Fruit fly (Drosophila melanogaster) whole organism, embryonic: ENCODE results near the gene elgi.

Experiments
- C15 ChIP-seq: fragments of 200-800 bp; sonication (Bioruptor generic); IDR thresholded peaks from 3 replicates; pipeline ENCODE4 v1.3.6; 2022; ENCODE audit warnings: missing biosample characterization, missing genetic modification characterization
- CG10431 ChIP-seq: fragments of 200-800 bp; sonication (Bioruptor generic); optimal IDR thresholded peaks from 3 replicates; lab custom pipeline; 2018; ENCODE audit warnings: missing biosample characterization, mild to moderate bottlenecking, missing genetic modification characterization
- CG16815 ChIP-seq: fragments of 200-800 bp; sonication (Bioruptor generic); optimal IDR thresholded peaks from 3 replicates; lab custom pipeline; 2017; ENCODE audit warnings: missing biosample characterization, mild to moderate bottlenecking, missing genetic modification characterization
- CG17186 ChIP-seq: fragments of 200-800 bp; sonication (Bioruptor generic); optimal IDR thresholded peaks from 3 replicates; lab custom pipeline; 2017; ENCODE audit warnings: missing biosample characterization, missing genetic modification reagents, missing genetic modification characterization
- CG4424 ChIP-seq: fragments of 200-800 bp; sonication (Bioruptor generic); optimal IDR thresholded peaks from 3 replicates; lab custom pipeline; 2016; ENCODE audit warnings: missing biosample characterization, missing genetic modification characterization
- CG6689 ChIP-seq: fragments of 200-800 bp; sonication (Bioruptor generic); IDR thresholded peaks from 2 replicates; pipeline ENCODE4 v1.3.6; 2022; ENCODE audit warnings: missing biosample characterization, missing genetic modification characterization
- CG8478 ChIP-seq: fragments of >200 bp; optimal IDR thresholded peaks from 2 replicates; lab custom pipeline; 2018
- D19B ChIP-seq: fragments of 200-800 bp; sonication (Bioruptor generic); optimal IDR thresholded peaks from 2 replicates; lab custom pipeline; 2017; ENCODE audit warnings: missing biosample characterization, mild to moderate bottlenecking, missing genetic modification characterization
- Dip3 ChIP-seq: fragments of 200-800 bp; sonication (Bioruptor generic); optimal IDR thresholded peaks from 3 replicates; lab custom pipeline; 2016; ENCODE audit warnings: missing biosample characterization, missing genetic modification characterization
- croc ChIP-seq: fragments of 200-800 bp; sonication (Bioruptor generic); conservative IDR thresholded peaks from 3 replicates; pipeline ENCODE4 v1.3.6; 2022; ENCODE audit warnings: missing biosample characterization, missing genetic modification characterization
- crp ChIP-seq, 2 experiments: fragments of 200-800 bp; sonication (Bioruptor generic); optimal IDR thresholded peaks; 2 replicates in 1 of 2; 3 replicates in 1 of 2; lab custom pipeline; 2017; ENCODE audit warnings: missing biosample characterization in 2 of 2, missing genetic modification characterization in 2 of 2, mild to moderate bottlenecking in 1 of 2, moderate library complexity in 1 of 2
- fd96Cb ChIP-seq: fragments of 200-800 bp; sonication (Bioruptor generic); optimal IDR thresholded peaks from 2 replicates; lab custom pipeline; 2018; ENCODE audit warnings: missing biosample characterization, mild to moderate bottlenecking, missing genetic modification characterization, moderate library complexity
- lilli ChIP-seq: fragments of 200-800 bp; sonication (Bioruptor generic); optimal IDR thresholded peaks from 3 replicates; lab custom pipeline; 2016; ENCODE audit warnings: missing biosample characterization, missing genetic modification characterization
- zfh2 ChIP-seq: fragments of 200-800 bp; sonication (Bioruptor generic); optimal IDR thresholded peaks from 2 replicates; lab custom pipeline; 2016; ENCODE audit warnings: missing biosample characterization, missing genetic modification characterization

dm6 chr3L:15979240-15979639 is 22.9 kb downstream of the elgi start:
- TF ChIP-seq crp (GFP tag; optimal IDR thresholded peaks at IDR 0.05; lab: Kevin White, UChicago) (no peak), CG16815 (GFP tag; lab: Kevin White, UChicago) (no peak), zfh2 (no peak), CG17186 (no peak), C15 (GFP tag; lab: Robert Waterston, UW) (no peak), CG4424 (GFP tag; lab: Kevin White, UChicago) (no peak), croc (GFP tag; lab: Robert Waterston, UW) (no peak), lilli (GFP tag; lab: Kevin White, UChicago) (no peak), CG8478 (lab: Kevin White, UChicago) (no peak), CG6689 (GFP tag; lab: Robert Waterston, UW) (no peak), D19B (GFP tag; lab: Kevin White, UChicago) (no peak), CG10431 (GFP tag; lab: Kevin White, UChicago) (no peak), Dip3 (GFP tag; lab: Kevin White, UChicago) (no peak), fd96Cb (tag; lab: Kevin White, UChicago) (no peak)
